Fruit fly (Drosophila melanogaster): ENCODE results near the gene CG13731.

Gene CG13731

DNA sequence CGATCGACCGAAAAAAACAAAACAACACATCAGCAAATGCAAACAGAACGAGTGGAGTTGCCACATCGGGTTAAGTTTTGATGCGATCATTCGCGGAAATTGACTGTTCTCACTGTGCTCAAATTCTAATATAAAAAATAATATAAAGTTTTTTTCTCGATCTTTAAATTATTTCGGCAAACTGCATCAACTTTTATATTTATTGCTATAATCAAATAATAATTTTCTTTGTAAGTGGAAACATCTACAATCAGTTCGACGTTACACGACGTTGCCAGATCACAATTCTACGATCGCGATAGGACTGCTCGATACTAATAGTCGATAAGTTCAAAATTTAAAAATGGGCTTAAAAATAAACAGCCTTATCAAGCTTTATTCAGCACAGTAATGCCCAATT, 40.0 kb upstream of the CG13731 start, which contains the start of gene Gorab (continued):
- TF ChIP-seq CG7372 (GFP tag; IDR thresholded peaks at IDR 0.05) = peak; percentile 95
- TF ChIP-seq ATbp (GFP tag; optimal IDR thresholded peaks at IDR 0.05) = peak; percentile 50
- peak; percentile 11 for TF ChIP-seq Sry-β (GFP tag; optimal IDR thresholded peaks at IDR 0.05)
- TF ChIP-seq C15 (GFP tag; IDR thresholded peaks at IDR 0.05) = peak; percentile 86
- TF ChIP-seq yki (optimal IDR thresholded peaks at IDR 0.05) = no peak
- TF ChIP-seq CG3407 (GFP tag; optimal IDR thresholded peaks at IDR 0.05) = peak; percentile 49
- TF ChIP-seq pros (GFP tag; optimal IDR thresholded peaks at IDR 0.05) = no peak
- TF ChIP-seq Dip2 (GFP tag; IDR thresholded peaks at IDR 0.05) = peak; percentile 63; the same call in 1 of the 2 replicates
- TF ChIP-seq so (GFP tag; IDR thresholded peaks at IDR 0.05) = peak; percentile 85; the same call in 2 of the 3 replicates
- peak; percentile 92 for TF ChIP-seq klu (GFP tag; IDR thresholded peaks at IDR 0.05)
- peak; percentile 41 for TF ChIP-seq cwo (GFP tag; optimal IDR thresholded peaks at IDR 0.05)
- no peak for TF ChIP-seq tna (GFP tag; IDR thresholded peaks at IDR 0.05; ENCODE audit: partially characterized antibody)
- TF ChIP-seq nerfin-2 (GFP tag; IDR thresholded peaks at IDR 0.05; ENCODE audit: partially characterized antibody) = no peak
- no peak for TF ChIP-seq Tbp (GFP tag; optimal IDR thresholded peaks at IDR 0.05)
- peak; percentile 85 for TF ChIP-seq ems (GFP tag; optimal IDR thresholded peaks at IDR 0.05)
- peak; percentile 86 for TF ChIP-seq CG10209 (GFP tag; optimal IDR thresholded peaks at IDR 0.05)
- peak; percentile 90 for TF ChIP-seq Drgx (GFP tag; IDR thresholded peaks at IDR 0.05)
- peak; percentile 96 for TF ChIP-seq Abd-B (GFP tag; optimal IDR thresholded peaks at IDR 0.05)
- TF ChIP-seq CG12659 (GFP tag; optimal IDR thresholded peaks at IDR 0.05) = peak; percentile 93
- no peak for TF ChIP-seq Lpt (GFP tag; optimal IDR thresholded peaks at IDR 0.05)
- TF ChIP-seq Doc2 (GFP tag; IDR thresholded peaks at IDR 0.05) = peak; percentile 75; the same call in 1 of the 2 replicates
- TF ChIP-seq pita (GFP tag; optimal IDR thresholded peaks at IDR 0.05) = no peak
- peak; percentile 73 for TF ChIP-seq CG31388 (GFP tag; optimal IDR thresholded peaks at IDR 0.05)
- TF ChIP-seq z (GFP tag; IDR thresholded peaks at IDR 0.05) = no peak
- peak; percentile 56 for TF ChIP-seq CG3838 (GFP tag; optimal IDR thresholded peaks at IDR 0.05)
- peak; percentile 5 for TF ChIP-seq kni (GFP tag; optimal IDR thresholded peaks at IDR 0.05)
- peak; percentile 90 for TF ChIP-seq az2 (GFP tag; optimal IDR thresholded peaks at IDR 0.05)
- TF ChIP-seq MESR4 (GFP tag; optimal IDR thresholded peaks at IDR 0.05) = no peak
- peak; percentile 80 for TF ChIP-seq Myb (GFP tag; optimal IDR thresholded peaks at IDR 0.05)
- TF ChIP-seq grau (tag; optimal IDR thresholded peaks at IDR 0.05) = peak; percentile 85
- peak; percentile 16 for TF ChIP-seq org-1 (GFP tag; optimal IDR thresholded peaks at IDR 0.05)
- TF ChIP-seq zfh1 (GFP tag; IDR thresholded peaks at IDR 0.05) = peak; percentile 97
- no peak for TF ChIP-seq sc (optimal IDR thresholded peaks at IDR 0.05)
- TF ChIP-seq sc (GFP tag; optimal IDR thresholded peaks at IDR 0.05) = peak; percentile 78
- TF ChIP-seq CG4820 (GFP tag; optimal IDR thresholded peaks at IDR 0.05) = peak; percentile 86
- peak; percentile 85 for TF ChIP-seq CG8290 (GFP tag; optimal IDR thresholded peaks at IDR 0.05)
- peak in 1 of 2 experiments; percentile 57 for TF ChIP-seq CG8290 (tag; optimal IDR thresholded peaks at IDR 0.05)
- TF ChIP-seq Camta (GFP tag; optimal IDR thresholded peaks at IDR 0.05) = peak; percentile 75
- TF ChIP-seq ro (GFP tag; IDR thresholded peaks at IDR 0.05) = peak; percentile 89
- TF ChIP-seq Poxn (GFP tag; IDR thresholded peaks at IDR 0.05) = peak; percentile 50; the same call in 1 of the 2 replicates
- TF ChIP-seq ftz-f1 (GFP tag; optimal IDR thresholded peaks at IDR 0.05) = peak; percentile 2
- TF ChIP-seq sr (GFP tag; IDR thresholded peaks at IDR 0.05) = peak; percentile 30; the same call in 1 of the 3 replicates
- TF ChIP-seq usp (GFP tag; optimal IDR thresholded peaks at IDR 0.05) = no peak
- peak; percentile 79 for TF ChIP-seq pho (GFP tag; optimal IDR thresholded peaks at IDR 0.05)
- peak; percentile 77 for TF ChIP-seq CG10979 (tag; optimal IDR thresholded peaks at IDR 0.05)
- peak; percentile 86 for TF ChIP-seq Nf-YA (GFP tag; IDR thresholded peaks at IDR 0.05)
- TF ChIP-seq Bdp1 (GFP tag; optimal IDR thresholded peaks at IDR 0.05) = peak; percentile 77
- TF ChIP-seq fu2 (GFP tag; optimal IDR thresholded peaks at IDR 0.05) = peak; percentile 83
- peak; percentile 93 for TF ChIP-seq CG2120 (GFP tag; optimal IDR thresholded peaks at IDR 0.05)
- no peak for TF ChIP-seq CG8478 (optimal IDR thresholded peaks at IDR 0.05)
- peak; percentile 85 for TF ChIP-seq caup (GFP tag; optimal IDR thresholded peaks at IDR 0.05; ENCODE audit: severe bottlenecking)
- TF ChIP-seq CG11398 (GFP tag; optimal IDR thresholded peaks at IDR 0.05) = peak; percentile 26
- peak; percentile 97 for TF ChIP-seq CG32772 (GFP tag; IDR thresholded peaks at IDR 0.05)
